Fruit fly (Drosophila melanogaster) whole organism, embryonic: Measurements from ENCODE around the gene Muc30E.

Source experiments
- CG8478 ChIP-seq: fragments of >200 bp; optimal IDR thresholded peaks from 2 replicates; lab custom pipeline; 2018
- Hr78 ChIP-seq, 2 experiments: fragments of 200-800 bp in 1 of 2; fragments of >200 bp in 1 of 2; sonication (Bioruptor generic) in 1 of 2; optimal IDR thresholded peaks; 2 replicates each; lab custom pipeline; 2017 to 2019; ENCODE audit warnings: missing biosample characterization in 2 of 2, missing genetic modification characterization in 2 of 2, mild to moderate bottlenecking in 1 of 2, moderate library complexity in 1 of 2
- Nf-YA ChIP-seq: fragments of 200-800 bp; sonication (Bioruptor generic); IDR thresholded peaks from 2 replicates; pipeline ENCODE4 v1.3.6; 2022; ENCODE audit warnings: missing biosample characterization, missing genetic modification characterization
- dan ChIP-seq: fragments of 200-800 bp; sonication (Bioruptor generic); IDR thresholded peaks from 2 replicates; pipeline ENCODE4 v1.3.6; 2022; ENCODE audit warnings: missing biosample characterization, missing genetic modification characterization

- TF ChIP-seq dan (GFP tag; lab: Robert Waterston, UW) (no peak), Hr78 (GFP tag; optimal IDR thresholded peaks at IDR 0.05; lab: Kevin White, UChicago) (no peak), CG8478 (lab: Kevin White, UChicago) (no peak), Nf-YA (GFP tag; lab: Robert Waterston, UW) (no peak)
Observed at dm6 chr2L:9903028-9903427, at the start of gene Muc30E.
